3 fruit fly cellular contexts compared by ENCODE assay signal in genomic region chr3L:14515690-14516089, dm6.
TF ChIP-seq lines count a peak whose summit lies in the region.

No protein-coding gene starts in this region.

- no peak for TF ChIP-seq CTCF in whole organism, embryonic (GFP tag; optimal IDR thresholded peaks at IDR 0.05; lab: Kevin White, UChicago)

TF ChIP-seq in whole organism, embryonic, 481 proteins besides CTCF, POLR2A, EP300 and RAD21:
- TF ChIP-seq hkb (optimal IDR thresholded peaks at IDR 0.05; lab: Kevin White, UChicago) (peak; percentile 16), hkb (GFP tag; IDR thresholded peaks at IDR 0.05; lab: Robert Waterston, UW) (no peak), CG4730 (GFP tag; IDR thresholded peaks at IDR 0.05; lab: Robert Waterston, UW) (no peak), Mrtf (GFP tag; IDR thresholded peaks at IDR 0.05; lab: Robert Waterston, UW) (no peak), CG17361 (GFP tag; IDR thresholded peaks at IDR 0.05; lab: Robert Waterston, UW) (no peak), sima (GFP tag; optimal IDR thresholded peaks at IDR 0.05; lab: Kevin White, UChicago) (no peak), dpn (GFP tag; optimal IDR thresholded peaks at IDR 0.05; lab: Kevin White, UChicago) (no peak), Camta (GFP tag; optimal IDR thresholded peaks at IDR 0.05; lab: Kevin White, UChicago) (no peak), MTF-1 (GFP tag; optimal IDR thresholded peaks at IDR 0.05; lab: Kevin White, UChicago; ENCODE audit: borderline replicate concordance) (no peak)

TF ChIP-seq in whole organism, prepupa, 60 proteins besides CTCF, POLR2A, EP300 and RAD21 (continues in another document):
- TF ChIP-seq OdsH (GFP tag; optimal IDR thresholded peaks at IDR 0.05; lab: Kevin White, UChicago): peak; percentile 4
- no peak for TF ChIP-seq CG6792 (GFP tag; optimal IDR thresholded peaks at IDR 0.05; lab: Kevin White, UChicago)
- no peak for TF ChIP-seq CG11902 (GFP tag; optimal IDR thresholded peaks at IDR 0.05; lab: Kevin White, UChicago)
- peak; percentile 27 for TF ChIP-seq Hr4 (GFP tag; optimal IDR thresholded peaks at IDR 0.05; lab: Kevin White, UChicago)
- TF ChIP-seq svp (GFP tag; lab: Kevin White, UChicago): no peak
- peak; percentile 70 for TF ChIP-seq CG15336 (GFP tag; IDR thresholded peaks at IDR 0.05; lab: Robert Waterston, UW)
- no peak for TF ChIP-seq fd85E (GFP tag; optimal IDR thresholded peaks at IDR 0.05; lab: Kevin White, UChicago)
- no peak for TF ChIP-seq CG31627 (GFP tag; optimal IDR thresholded peaks at IDR 0.05; lab: Kevin White, UChicago)
- no peak for TF ChIP-seq dsx (GFP tag; optimal IDR thresholded peaks at IDR 0.05; lab: Kevin White, UChicago; ENCODE audit: poor library complexity, severe bottlenecking)
- no peak for TF ChIP-seq Eip75B (GFP tag; optimal IDR thresholded peaks at IDR 0.05; lab: Kevin White, UChicago)
- TF ChIP-seq Lpt (GFP tag; optimal IDR thresholded peaks at IDR 0.05; lab: Kevin White, UChicago): peak; percentile 10
- no peak for TF ChIP-seq CG9139 (GFP tag; optimal IDR thresholded peaks at IDR 0.05; lab: Kevin White, UChicago)
- TF ChIP-seq CG11294 (GFP tag; IDR thresholded peaks at IDR 0.05; lab: Robert Waterston, UW): no peak
- peak; percentile 36; the same call in 1 of the 3 replicates for TF ChIP-seq eg (GFP tag; IDR thresholded peaks at IDR 0.05; lab: Robert Waterston, UW)
- TF ChIP-seq ss (GFP tag; optimal IDR thresholded peaks at IDR 0.05; lab: Kevin White, UChicago): no peak
- TF ChIP-seq topi (GFP tag; optimal IDR thresholded peaks at IDR 0.05; lab: Kevin White, UChicago): no peak
- TF ChIP-seq acj6 (GFP tag; optimal IDR thresholded peaks at IDR 0.05; lab: Kevin White, UChicago): no peak
- no peak for TF ChIP-seq Smox (GFP tag; optimal IDR thresholded peaks at IDR 0.05; lab: Kevin White, UChicago)
- TF ChIP-seq CG4318 (GFP tag; optimal IDR thresholded peaks at IDR 0.05; lab: Kevin White, UChicago): no peak
- TF ChIP-seq Eip93F (GFP tag; optimal IDR thresholded peaks at IDR 0.05; lab: Kevin White, UChicago): no peak
- no peak for TF ChIP-seq net (GFP tag; optimal IDR thresholded peaks at IDR 0.05; lab: Kevin White, UChicago)
- TF ChIP-seq vri (GFP tag; optimal IDR thresholded peaks at IDR 0.05; lab: Kevin White, UChicago): no peak
- TF ChIP-seq achi (GFP tag; optimal IDR thresholded peaks at IDR 0.05; lab: Kevin White, UChicago): no peak
- TF ChIP-seq fkh (GFP tag; optimal IDR thresholded peaks at IDR 0.05; lab: Kevin White, UChicago): no peak
- TF ChIP-seq Ets21C (GFP tag; optimal IDR thresholded peaks at IDR 0.05; lab: Kevin White, UChicago): no peak
- no peak for TF ChIP-seq Hr39 (GFP tag; optimal IDR thresholded peaks at IDR 0.05; lab: Kevin White, UChicago)
- TF ChIP-seq Hr38 (GFP tag; optimal IDR thresholded peaks at IDR 0.05; lab: Kevin White, UChicago): no peak
- no peak for TF ChIP-seq CG16779 (tag; optimal IDR thresholded peaks at IDR 0.05; lab: Kevin White, UChicago)
- TF ChIP-seq CG6808 (GFP tag; optimal IDR thresholded peaks at IDR 0.05; lab: Kevin White, UChicago): no peak
- no peak for TF ChIP-seq fd59A (GFP tag; optimal IDR thresholded peaks at IDR 0.05; lab: Kevin White, UChicago)
- TF ChIP-seq Sox102F (GFP tag; optimal IDR thresholded peaks at IDR 0.05; lab: Kevin White, UChicago): peak; percentile 15
- TF ChIP-seq Sox14 (GFP tag; optimal IDR thresholded peaks at IDR 0.05; lab: Kevin White, UChicago): no peak
- TF ChIP-seq CG6163 (GFP tag; IDR thresholded peaks at IDR 0.05; lab: Robert Waterston, UW): no peak
- no peak for TF ChIP-seq CG10669 (GFP tag; optimal IDR thresholded peaks at IDR 0.05; lab: Kevin White, UChicago)
- peak; percentile 22 for TF ChIP-seq Eip78C (GFP tag; lab: Kevin White, UChicago)
- TF ChIP-seq cyc (GFP tag; optimal IDR thresholded peaks at IDR 0.05; lab: Kevin White, UChicago): no peak
- no peak for TF ChIP-seq spab (GFP tag; optimal IDR thresholded peaks at IDR 0.05; lab: Kevin White, UChicago)
- no peak for TF ChIP-seq CG1621 (tag; optimal IDR thresholded peaks at IDR 0.05; lab: Kevin White, UChicago)
- no peak for TF ChIP-seq Sox15 (GFP tag; optimal IDR thresholded peaks at IDR 0.05; lab: Kevin White, UChicago)
- TF ChIP-seq salr (GFP tag; optimal IDR thresholded peaks at IDR 0.05; lab: Kevin White, UChicago): no peak
- TF ChIP-seq CG6854 (GFP tag; optimal IDR thresholded peaks at IDR 0.05; lab: Kevin White, UChicago): peak; percentile 71
- peak; percentile 2 for TF ChIP-seq CG34406 (GFP tag; optimal IDR thresholded peaks at IDR 0.05; lab: Kevin White, UChicago)
- TF ChIP-seq Gug (GFP tag; IDR thresholded peaks at IDR 0.05; lab: Robert Waterston, UW): no peak
- TF ChIP-seq dac (GFP tag; optimal IDR thresholded peaks at IDR 0.05; lab: Kevin White, UChicago): peak; percentile 22

TF ChIP-seq in whole organism, pupa, 21 proteins besides CTCF, POLR2A, EP300 and RAD21:
- peak; percentile 31 for TF ChIP-seq Ets98B (GFP tag; IDR thresholded peaks at IDR 0.05; lab: Robert Waterston, UW)
- TF ChIP-seq CG13204 (GFP tag; optimal IDR thresholded peaks at IDR 0.05; lab: Kevin White, UChicago): no peak
- no peak for TF ChIP-seq CG15710 (tag; optimal IDR thresholded peaks at IDR 0.05; lab: Kevin White, UChicago)
- TF ChIP-seq CG8159 (tag; optimal IDR thresholded peaks at IDR 0.05; lab: Kevin White, UChicago): no peak
- TF ChIP-seq fd96Ca (GFP tag; IDR thresholded peaks at IDR 0.05; lab: Robert Waterston, UW): 0 out of 3 replicates have a peak, but pooled peaks have one; percentile 36
- no peak for TF ChIP-seq D1 (tag; optimal IDR thresholded peaks at IDR 0.05; lab: Kevin White, UChicago)
- TF ChIP-seq CG17806 (tag; optimal IDR thresholded peaks at IDR 0.05; lab: Kevin White, UChicago): no peak
- no peak for TF ChIP-seq Pif1A (GFP tag; optimal IDR thresholded peaks at IDR 0.05; lab: Kevin White, UChicago)
- 0 out of 3 replicates have a peak, but pooled peaks have one; percentile 39 for TF ChIP-seq CG4496 (GFP tag; IDR thresholded peaks at IDR 0.05; lab: Robert Waterston, UW)
- TF ChIP-seq EcR (GFP tag; optimal IDR thresholded peaks at IDR 0.05; lab: Kevin White, UChicago): no peak
- TF ChIP-seq CG32121 (GFP tag; IDR thresholded peaks at IDR 0.05; lab: Robert Waterston, UW): 0 out of 2 replicates have a peak, but pooled peaks have one; percentile 23
- TF ChIP-seq CG14655 (GFP tag; optimal IDR thresholded peaks at IDR 0.05; lab: Kevin White, UChicago): no peak
- TF ChIP-seq Snoo (tag; optimal IDR thresholded peaks at IDR 0.05; lab: Kevin White, UChicago): peak; percentile 15
- no peak for TF ChIP-seq CG10348 (GFP tag; IDR thresholded peaks at IDR 0.05; lab: Robert Waterston, UW)
- no peak for TF ChIP-seq rn (GFP tag; IDR thresholded peaks at IDR 0.05; lab: Robert Waterston, UW)
- no peak for TF ChIP-seq CG9948 (tag; optimal IDR thresholded peaks at IDR 0.05; lab: Kevin White, UChicago)
- no peak for TF ChIP-seq CG8301 (tag; optimal IDR thresholded peaks at IDR 0.05; lab: Kevin White, UChicago)

Comparison
In these comparisons a context has a peak if more than half of its experiments do, and no peak if none do; other contexts are left out.
1. Of the 7 proteins assayed by ChIP-seq in both whole organism, embryonic and whole organism, prepupa: peak only in whole organism, embryonic: none; only in whole organism, prepupa: CG6854, Lpt and Sox102F; in both: none; in neither: 4.